Worm (Caenorhabditis elegans) whole organism, midembryonic: ENCODE data around the gene Y37A1A.4.
A peak's percentile ranks its signal among the peaks of the same experiment; 100 is the strongest.

Experiments
- T22C8.4 ChIP-seq: fragments of 200-800 bp; sonication (Bioruptor generic); IDR thresholded peaks from 2 replicates; pipeline ENCODE4 v1.3.6; 2022; ENCODE audit warnings: missing genetic modification characterization, missing compliant biosample characterization
- cog-1 ChIP-seq: sonication (generic microtip); optimal IDR thresholded peaks from 2 replicates; lab custom pipeline; 2016; ENCODE audit warnings: missing genetic modification characterization, missing compliant biosample characterization
- flt-1 ChIP-seq: fragments of 200-800 bp; sonication (Bioruptor generic); IDR thresholded peaks from 2 replicates; pipeline ENCODE4 v1.3.6; 2022; ENCODE audit warnings: missing genetic modification characterization, missing compliant biosample characterization
- klf-2 ChIP-seq: fragments of 200-800 bp; sonication (Bioruptor generic); conservative IDR thresholded peaks from 2 replicates; pipeline ENCODE4 v1.3.6; 2022; ENCODE audit warnings: missing genetic modification reagents, missing genetic modification characterization, missing compliant biosample characterization
- med-1 ChIP-seq: sonication (generic microtip); optimal IDR thresholded peaks from 2 replicates; lab custom pipeline; 2017; ENCODE audit warnings: missing genetic modification characterization, mild to moderate bottlenecking, missing compliant biosample characterization, antibody characterized with exemption, missing genetic modification reagents; ENCODE audit not compliant: insufficient read depth
- ref-1 ChIP-seq: fragments of 200-800 bp; sonication (Bioruptor generic); conservative IDR thresholded peaks from 2 replicates; pipeline ENCODE4 v1.3.6; 2022; ENCODE audit warnings: missing genetic modification reagents, missing genetic modification characterization, missing compliant biosample characterization
- tab-1 ChIP-seq: fragments of 200-800 bp; sonication (Bioruptor generic); IDR thresholded peaks from 2 replicates; pipeline ENCODE4 v1.3.6; 2022; ENCODE audit warnings: missing genetic modification characterization, missing compliant biosample characterization
- ztf-23 ChIP-seq: fragments of 200-800 bp; sonication (Bioruptor generic); IDR thresholded peaks from 2 replicates; pipeline ENCODE4 v1.3.6; 2022; ENCODE audit warnings: missing genetic modification reagents, missing genetic modification characterization, missing compliant biosample characterization
- ztf-29 ChIP-seq: fragments of 200-800 bp; sonication (Bioruptor generic); IDR thresholded peaks from 2 replicates; pipeline ENCODE4 v1.3.6; 2022; ENCODE audit warnings: missing genetic modification reagents, missing genetic modification characterization, missing compliant biosample characterization

Gene Y37A1A.4

DNA sequence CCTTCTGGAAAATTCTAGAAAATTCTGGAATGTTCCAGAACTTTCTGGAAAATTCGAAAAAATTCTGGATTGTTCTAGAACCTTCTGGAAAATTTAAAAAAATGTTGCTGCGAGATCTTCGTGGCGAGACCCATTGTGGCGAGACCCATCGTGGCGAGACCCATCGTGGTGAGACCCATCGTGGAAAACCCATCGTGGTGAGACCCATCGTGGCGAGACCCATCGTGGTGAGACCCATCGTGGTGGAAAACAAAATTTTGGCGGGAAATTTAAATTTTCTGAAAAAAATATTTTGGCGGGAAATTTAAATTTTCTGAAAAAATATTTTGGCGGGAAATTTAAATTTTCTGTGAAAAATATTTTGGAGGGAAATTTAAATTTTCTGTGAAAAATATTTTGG is 11.9 kb upstream of the Y37A1A.4 start:
- TF ChIP-seq ztf-23 (GFP tag; lab: Robert Waterston, UW) (peak; percentile 81; the same call in 1 of the 2 replicates), klf-2 (peak; percentile 52), ztf-29 (peak; percentile 48; the same call in 1 of the 2 replicates)

DNA sequence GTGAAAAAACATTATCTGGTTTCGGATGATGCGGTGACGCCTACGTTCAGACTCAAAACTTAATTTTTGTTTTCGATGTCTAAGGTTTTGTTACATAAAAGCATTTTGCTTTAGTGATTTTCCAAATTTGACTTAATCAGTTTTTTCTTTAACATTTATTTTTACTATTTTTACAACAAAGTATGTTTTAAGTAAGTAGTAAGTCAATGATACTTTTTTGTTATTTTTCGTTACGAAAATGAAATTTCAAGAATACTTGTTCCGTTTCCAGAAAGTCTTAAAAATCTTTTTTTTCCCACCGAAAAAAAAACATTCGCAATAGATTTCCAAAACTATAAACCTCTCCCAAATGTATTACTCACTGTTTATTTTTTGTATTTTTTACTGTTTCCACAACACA is 6.5 kb upstream of the Y37A1A.4 start:
- TF ChIP-seq ref-1 (GFP tag; lab: Robert Waterston, UW) (no peak), ztf-23 (GFP tag; lab: Robert Waterston, UW) (no peak), cog-1 (tag; lab: Kevin White, UChicago) (no peak), flt-1 (GFP tag; lab: Robert Waterston, UW) (no peak), tab-1 (GFP tag; lab: Robert Waterston, UW) (no peak), ztf-29 (no peak), T22C8.4 (GFP tag; lab: Robert Waterston, UW) (no peak), klf-2 (no peak)

DNA sequence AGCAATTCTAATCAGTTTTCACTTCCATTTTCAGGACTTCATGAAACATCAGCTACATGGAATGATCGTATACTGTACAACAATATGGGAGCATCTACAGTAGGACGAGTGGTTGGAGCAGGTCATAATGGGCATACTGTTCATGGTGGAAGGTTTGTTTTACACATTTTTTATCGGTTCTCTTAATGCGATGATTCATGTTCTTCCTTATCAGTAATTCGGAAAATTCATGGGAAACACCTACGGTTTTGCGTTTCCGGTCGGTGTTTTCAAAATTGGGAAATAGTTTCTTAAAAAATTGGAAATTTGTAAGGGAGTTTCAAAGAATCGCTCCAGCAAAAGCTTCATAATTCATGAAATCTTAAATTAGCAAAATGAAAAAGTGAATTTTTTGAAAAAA is 6.7 kb downstream of the Y37A1A.4 start:
- no peak for TF ChIP-seq ztf-23 (GFP tag; lab: Robert Waterston, UW)
- TF ChIP-seq med-1 (GFP tag; lab: Kevin White, UChicago) = no peak
- no peak for TF ChIP-seq klf-2
- no peak for TF ChIP-seq cog-1 (tag; lab: Kevin White, UChicago)
- no peak for TF ChIP-seq tab-1 (GFP tag; lab: Robert Waterston, UW)
- no peak for TF ChIP-seq flt-1 (GFP tag; lab: Robert Waterston, UW)

DNA sequence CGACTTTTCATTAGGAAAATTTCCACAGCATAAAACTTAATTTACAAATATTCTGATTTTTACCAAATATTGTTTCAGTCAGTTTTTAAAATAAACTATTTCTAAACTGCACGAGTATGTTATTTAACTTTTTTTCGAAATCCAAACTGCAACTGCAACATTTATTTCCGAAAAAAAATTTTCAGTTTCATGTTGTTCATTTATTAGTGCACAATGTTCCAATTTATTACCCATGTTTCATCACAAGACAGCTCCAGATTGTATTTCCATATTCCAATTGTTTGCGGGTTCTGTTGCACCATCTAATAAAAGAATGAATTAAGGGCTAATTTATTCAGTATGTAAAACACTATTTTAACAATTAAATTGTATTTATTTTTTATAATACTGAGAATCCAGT is 7.5 kb downstream of the Y37A1A.4 start:
- no peak for TF ChIP-seq ztf-23 (GFP tag; lab: Robert Waterston, UW)
- no peak for TF ChIP-seq cog-1 (tag; lab: Kevin White, UChicago)
- no peak for TF ChIP-seq ref-1 (GFP tag; lab: Robert Waterston, UW)
- no peak for TF ChIP-seq flt-1 (GFP tag; lab: Robert Waterston, UW)
- TF ChIP-seq ztf-29 = no peak
- TF ChIP-seq tab-1 (GFP tag; lab: Robert Waterston, UW) = no peak
- no peak for TF ChIP-seq T22C8.4 (GFP tag; lab: Robert Waterston, UW)
- no peak for TF ChIP-seq klf-2
- TF ChIP-seq med-1 (GFP tag; lab: Kevin White, UChicago) = no peak

DNA sequence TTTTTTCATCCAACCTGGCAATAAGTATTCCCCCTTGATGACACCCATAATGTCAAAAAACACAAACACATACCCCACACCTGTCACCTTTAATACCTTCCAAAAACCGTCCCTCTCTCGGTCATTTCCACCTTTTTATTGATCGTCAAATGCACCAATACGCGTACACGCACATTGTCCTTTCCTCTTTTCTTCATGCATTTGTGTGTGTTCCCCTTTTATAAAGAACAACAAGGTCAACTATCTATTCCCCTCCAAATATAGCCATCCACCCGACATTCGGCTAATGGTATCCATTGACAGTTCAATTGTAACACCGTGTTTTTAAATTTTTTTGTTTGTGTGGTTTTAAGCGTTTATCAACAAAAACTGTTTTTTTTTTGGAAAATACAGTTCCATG is 11.0 kb downstream of the Y37A1A.4 start:
- TF ChIP-seq flt-1 (GFP tag; lab: Robert Waterston, UW) = no peak
- TF ChIP-seq ztf-29 = no peak
- TF ChIP-seq tab-1 (GFP tag; lab: Robert Waterston, UW) = no peak
- no peak for TF ChIP-seq cog-1 (tag; lab: Kevin White, UChicago)
- TF ChIP-seq ztf-23 (GFP tag; lab: Robert Waterston, UW) = no peak
- TF ChIP-seq T22C8.4 (GFP tag; lab: Robert Waterston, UW) = no peak

DNA sequence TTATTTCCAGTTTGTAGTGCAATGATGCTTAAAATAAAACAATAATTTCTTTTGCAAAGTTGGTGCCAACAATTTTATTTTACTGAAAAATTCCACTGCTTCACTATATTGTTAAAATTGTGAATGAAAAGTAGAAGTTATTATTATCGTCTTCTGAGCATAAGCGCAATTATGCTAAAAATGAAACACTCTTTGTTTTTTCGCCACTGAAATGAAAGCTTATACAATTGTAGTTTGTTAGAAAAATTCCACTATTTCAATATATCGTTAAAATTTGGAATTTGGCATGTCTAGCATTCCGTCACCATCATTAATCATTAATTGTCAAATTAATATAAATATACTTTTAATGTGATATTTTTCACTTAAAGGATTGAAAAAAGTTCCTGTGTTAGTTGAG is 19.8 kb downstream of the Y37A1A.4 start:
- TF ChIP-seq cog-1 (tag; lab: Kevin White, UChicago) (no peak), med-1 (GFP tag; lab: Kevin White, UChicago) (no peak), ztf-23 (GFP tag; lab: Robert Waterston, UW) (no peak), ref-1 (GFP tag; lab: Robert Waterston, UW) (no peak), klf-2 (no peak), tab-1 (GFP tag; lab: Robert Waterston, UW) (no peak), flt-1 (GFP tag; lab: Robert Waterston, UW) (no peak), T22C8.4 (GFP tag; lab: Robert Waterston, UW) (no peak), ztf-29 (no peak)

DNA sequence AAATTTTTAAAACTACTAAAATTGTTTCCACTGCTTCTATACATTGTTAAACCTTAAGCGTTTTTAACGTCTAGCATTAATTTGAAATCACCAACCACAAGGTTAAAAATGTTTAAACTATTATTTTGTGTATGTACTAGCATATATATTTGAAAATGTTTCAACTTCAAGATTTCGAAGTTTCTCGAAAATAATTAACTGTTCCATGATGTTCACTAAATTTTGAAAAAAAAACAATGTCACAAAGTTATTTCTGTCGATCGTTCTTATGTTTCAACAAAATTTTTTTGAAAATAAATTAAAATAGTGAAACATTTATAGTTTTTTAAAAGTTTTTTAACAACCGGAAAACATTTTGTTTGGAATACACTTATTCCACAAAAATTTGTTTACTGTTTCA is 20.4 kb downstream of the Y37A1A.4 start:
- TF ChIP-seq cog-1 (tag; lab: Kevin White, UChicago) (no peak), tab-1 (GFP tag; lab: Robert Waterston, UW) (no peak), med-1 (GFP tag; lab: Kevin White, UChicago) (no peak), T22C8.4 (GFP tag; lab: Robert Waterston, UW) (no peak), klf-2 (no peak), flt-1 (GFP tag; lab: Robert Waterston, UW) (no peak), ztf-29 (no peak), ref-1 (GFP tag; lab: Robert Waterston, UW) (no peak), ztf-23 (GFP tag; lab: Robert Waterston, UW) (no peak)

DNA sequence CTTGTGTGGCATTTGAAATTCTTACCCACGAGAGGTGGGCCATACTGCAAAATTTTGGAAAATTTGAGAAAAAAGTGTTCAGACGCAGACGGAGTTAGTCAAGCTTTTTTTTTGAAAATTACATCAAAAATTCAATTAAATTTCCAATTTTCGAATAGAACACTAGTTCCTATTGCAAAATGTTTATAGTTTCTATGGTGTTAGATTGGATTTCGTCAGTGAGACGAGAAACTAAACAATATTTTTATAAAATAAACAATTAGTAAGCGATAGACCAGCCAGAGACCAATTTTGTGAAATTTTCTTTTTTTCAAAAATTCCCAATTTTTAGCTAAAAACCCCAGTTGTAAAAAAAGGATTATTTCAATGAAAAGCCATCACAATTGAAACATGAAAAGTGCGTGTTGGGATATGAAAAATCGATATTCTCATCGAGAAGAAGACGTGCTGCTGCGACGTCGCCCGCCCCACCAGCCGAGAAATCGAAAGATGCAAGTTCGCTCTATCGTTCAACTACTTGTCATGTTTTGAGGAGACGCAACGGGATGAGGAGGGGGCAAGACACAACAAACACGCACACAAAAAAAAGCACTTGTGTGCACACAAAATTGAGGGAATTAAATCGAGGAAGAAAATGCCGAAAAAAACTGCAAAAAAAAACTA is 45.7 kb downstream of the Y37A1A.4 start, which contains the start of gene dnbp-1:
dnbp-1 (minus strand) TSS at position 51 of the 663 bp plus-strand sequence.
- no peak for TF ChIP-seq klf-2
- TF ChIP-seq med-1 (GFP tag; lab: Kevin White, UChicago) = no peak
- peak; percentile 82 for TF ChIP-seq T22C8.4 (GFP tag; lab: Robert Waterston, UW)
- TF ChIP-seq cog-1 (tag; lab: Kevin White, UChicago) = peak; percentile 89
- peak; percentile 33; the same call in 1 of the 2 replicates for TF ChIP-seq flt-1 (GFP tag; lab: Robert Waterston, UW)

DNA sequence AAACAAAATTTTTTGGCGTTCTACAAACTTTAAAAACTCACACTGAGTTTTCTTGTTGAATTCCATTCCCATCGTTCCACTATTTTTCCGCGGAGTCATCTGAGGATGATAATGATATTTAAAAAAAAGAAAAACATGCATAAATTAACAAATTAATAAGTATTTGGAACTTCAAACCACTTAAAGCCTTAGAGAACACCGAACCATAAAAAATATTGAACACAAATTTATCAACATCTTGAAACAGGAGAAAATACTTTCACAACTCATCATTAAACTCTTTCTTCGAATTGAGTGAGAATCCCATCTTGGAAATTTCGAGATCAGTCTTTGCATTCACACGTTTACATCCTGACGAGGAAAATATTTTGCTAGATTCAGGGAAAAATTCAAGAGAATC is 48.2 kb downstream of the Y37A1A.4 start, which contains the start of gene gei-18:
gei-18 (minus strand) TSS at position 101 of the 400 bp plus-strand sequence.
- TF ChIP-seq tab-1 (GFP tag; lab: Robert Waterston, UW) = no peak

DNA sequence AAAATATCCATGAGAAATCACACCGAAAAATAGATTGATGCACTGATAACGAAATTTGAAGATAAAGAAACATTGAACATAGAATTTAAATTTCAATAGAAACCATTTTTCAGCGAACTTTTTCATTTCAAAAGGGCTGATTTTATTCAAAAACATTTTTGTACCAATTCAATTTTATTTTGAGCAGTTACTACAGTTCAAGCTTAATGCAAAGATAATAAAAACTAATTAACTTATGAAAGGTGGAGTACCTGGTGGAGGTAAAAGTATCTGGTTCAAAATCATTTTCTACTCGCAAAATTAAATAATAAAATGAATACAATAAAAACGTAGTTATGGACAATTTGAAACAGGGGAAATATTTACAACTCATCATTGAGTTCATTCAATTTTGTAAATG is 49.9 kb downstream of the Y37A1A.4 start, which contains the start of gene tor-2:
tor-2 (minus strand) TSS at position 101 of the 400 bp plus-strand sequence.
- TF ChIP-seq ref-1 (GFP tag; lab: Robert Waterston, UW) (no peak), cog-1 (tag; lab: Kevin White, UChicago) (no peak), ztf-23 (GFP tag; lab: Robert Waterston, UW) (no peak), tab-1 (GFP tag; lab: Robert Waterston, UW) (no peak), ztf-29 (no peak), T22C8.4 (GFP tag; lab: Robert Waterston, UW) (no peak)
